Fruit fly (Drosophila melanogaster) whole organism, embryonic: ENCODE data around the gene RpS15Aa.

Experiments
- Bteb2 ChIP-seq: fragments of 200-800 bp; sonication (Bioruptor generic); optimal IDR thresholded peaks from 2 replicates; lab custom pipeline; 2016; ENCODE audit warnings: missing biosample characterization, missing genetic modification characterization
- CG1024 ChIP-seq: fragments of 200-800 bp; sonication (Bioruptor generic); IDR thresholded peaks from 2 replicates; pipeline ENCODE4 v1.3.6; 2022; ENCODE audit warnings: missing biosample characterization, missing genetic modification characterization
- CG10959 ChIP-seq: fragments of 200-800 bp; sonication (Bioruptor generic); IDR thresholded peaks from 2 replicates; pipeline ENCODE4 v1.3.6; 2022; ENCODE audit warnings: missing biosample characterization, missing genetic modification characterization
- CG10979 ChIP-seq: fragments of 200-800 bp; sonication (Bioruptor generic); optimal IDR thresholded peaks from 2 replicates; lab custom pipeline; 2018; ENCODE audit warnings: missing biosample characterization, mild to moderate bottlenecking, missing genetic modification characterization, moderate library complexity
- CG11560 ChIP-seq: fragments of 200-800 bp; sonication (Bioruptor generic); IDR thresholded peaks from 3 replicates; pipeline ENCODE4 v1.3.6; 2022; ENCODE audit warnings: missing biosample characterization, missing genetic modification characterization
- CG13296 ChIP-seq: fragments of 200-800 bp; sonication (Bioruptor generic); optimal IDR thresholded peaks from 3 replicates; lab custom pipeline; 2018; ENCODE audit warnings: missing biosample characterization, mild to moderate bottlenecking, missing genetic modification characterization
- CG13775 ChIP-seq: fragments of 200-800 bp; sonication (Bioruptor generic); optimal IDR thresholded peaks from 3 replicates; lab custom pipeline; 2017; ENCODE audit warnings: missing biosample characterization, mild to moderate bottlenecking, missing genetic modification characterization
- CG14050 ChIP-seq: fragments of 200-800 bp; sonication (Bioruptor generic); IDR thresholded peaks from 3 replicates; pipeline ENCODE4 v1.3.6; 2022; ENCODE audit warnings: missing biosample characterization, missing genetic modification characterization
- CG16863 ChIP-seq: fragments of 200-800 bp; sonication (Bioruptor generic); optimal IDR thresholded peaks from 3 replicates; lab custom pipeline; 2016; ENCODE audit warnings: missing biosample characterization, missing genetic modification characterization
- CG17359 ChIP-seq: fragments of 200-800 bp; sonication (Bioruptor generic); optimal IDR thresholded peaks from 3 replicates; lab custom pipeline; 2018; ENCODE audit warnings: missing biosample characterization, mild to moderate bottlenecking, missing genetic modification characterization, moderate library complexity
- CG17361 ChIP-seq: fragments of 200-800 bp; sonication (Bioruptor generic); IDR thresholded peaks from 3 replicates; pipeline ENCODE4 v1.3.6; 2022; ENCODE audit warnings: missing biosample characterization, missing genetic modification characterization
- CG18764 ChIP-seq: fragments of 200-800 bp; sonication (Bioruptor generic); optimal IDR thresholded peaks from 3 replicates; lab custom pipeline; 2016; ENCODE audit warnings: missing biosample characterization, missing genetic modification characterization
- CG2116 ChIP-seq: fragments of 200-800 bp; sonication (Bioruptor generic); optimal IDR thresholded peaks from 3 replicates; lab custom pipeline; 2018; ENCODE audit warnings: missing biosample characterization, mild to moderate bottlenecking, missing genetic modification characterization
- CG2712 ChIP-seq: fragments of 200-800 bp; optimal IDR thresholded peaks from 3 replicates; lab custom pipeline; 2019; ENCODE audit warnings: missing biosample characterization, mild to moderate bottlenecking, missing genetic modification characterization, moderate library complexity
- CG30020 ChIP-seq: fragments of 200-800 bp; optimal IDR thresholded peaks from 2 replicates; lab custom pipeline; 2019; ENCODE audit warnings: missing biosample characterization, mild to moderate bottlenecking, missing genetic modification characterization, moderate library complexity
- CG3838 ChIP-seq: fragments of 200-800 bp; sonication (Bioruptor generic); optimal IDR thresholded peaks from 3 replicates; lab custom pipeline; 2016; ENCODE audit warnings: missing biosample characterization, missing genetic modification characterization
- CG5953 ChIP-seq: fragments of 200-800 bp; sonication (Bioruptor generic); IDR thresholded peaks from 2 replicates; pipeline ENCODE4 v1.3.6; 2022; ENCODE audit warnings: missing biosample characterization, missing genetic modification characterization
- CG6254 ChIP-seq: fragments of 200-800 bp; sonication (Bioruptor generic); optimal IDR thresholded peaks from 3 replicates; lab custom pipeline; 2017; ENCODE audit warnings: mild to moderate bottlenecking, missing biosample characterization, missing genetic modification reagents, missing genetic modification characterization
- CG6689 ChIP-seq: fragments of 200-800 bp; sonication (Bioruptor generic); IDR thresholded peaks from 2 replicates; pipeline ENCODE4 v1.3.6; 2022; ENCODE audit warnings: missing biosample characterization, missing genetic modification characterization
- CG8281 ChIP-seq: fragments of 200-800 bp; sonication (Bioruptor generic); optimal IDR thresholded peaks from 2 replicates; lab custom pipeline; 2018; ENCODE audit warnings: missing biosample characterization, mild to moderate bottlenecking, missing genetic modification characterization, moderate library complexity
- CG8388 ChIP-seq: fragments of 200-800 bp; sonication (Bioruptor generic); optimal IDR thresholded peaks from 2 replicates; lab custom pipeline; 2019; ENCODE audit warnings: missing biosample characterization, mild to moderate bottlenecking, missing genetic modification characterization, moderate library complexity
- Doc3 ChIP-seq: fragments of 200-800 bp; sonication (Bioruptor generic); IDR thresholded peaks from 3 replicates; pipeline ENCODE4 v1.3.6; 2022; ENCODE audit warnings: missing biosample characterization, missing genetic modification characterization; ENCODE audit not compliant: partially characterized antibody
- ERR ChIP-seq: fragments of 200-800 bp; sonication (Bioruptor generic); optimal IDR thresholded peaks from 2 replicates; lab custom pipeline; 2016; ENCODE audit warnings: missing biosample characterization, missing genetic modification characterization
- Ets97D ChIP-seq: fragments of 200-800 bp; sonication (Bioruptor generic); optimal IDR thresholded peaks from 3 replicates; lab custom pipeline; 2016; ENCODE audit warnings: missing biosample characterization, missing genetic modification characterization
- HLH54F ChIP-seq: fragments of 200-800 bp; sonication (Bioruptor generic); optimal IDR thresholded peaks from 3 replicates; lab custom pipeline; 2016; ENCODE audit warnings: missing biosample characterization, missing genetic modification characterization
- MTF-1 ChIP-seq: fragments of 200-800 bp; sonication (Bioruptor generic); optimal IDR thresholded peaks from 2 replicates; lab custom pipeline; 2018; ENCODE audit warnings: missing biosample characterization, mild to moderate bottlenecking, missing genetic modification characterization, borderline replicate concordance
- Mes4 ChIP-seq: fragments of 200-800 bp; sonication (Bioruptor generic); optimal IDR thresholded peaks from 2 replicates; lab custom pipeline; 2016; ENCODE audit warnings: missing biosample characterization, missing genetic modification characterization
- NFAT ChIP-seq: fragments of 200-800 bp; sonication (Bioruptor generic); IDR thresholded peaks from 2 replicates; pipeline ENCODE4 v1.3.6; 2022; ENCODE audit warnings: missing biosample characterization, missing genetic modification characterization
- NfI ChIP-seq: fragments of 200-800 bp; sonication (Bioruptor generic); optimal IDR thresholded peaks from 3 replicates; lab custom pipeline; 2018; ENCODE audit warnings: missing biosample characterization, mild to moderate bottlenecking, missing genetic modification characterization, moderate library complexity
- Ptx1 ChIP-seq: fragments of 200-800 bp; sonication (Bioruptor generic); IDR thresholded peaks from 2 replicates; pipeline ENCODE4 v1.3.6; 2022; ENCODE audit warnings: missing biosample characterization, missing genetic modification characterization
- Rx ChIP-seq: fragments of 200-800 bp; sonication (Bioruptor generic); IDR thresholded peaks from 2 replicates; pipeline ENCODE4 v1.3.6; 2022; ENCODE audit warnings: missing biosample characterization, missing genetic modification characterization
- Spps ChIP-seq: fragments of 200-800 bp; sonication (Bioruptor generic); optimal IDR thresholded peaks from 2 replicates; lab custom pipeline; 2018; ENCODE audit warnings: missing biosample characterization, mild to moderate bottlenecking, missing genetic modification characterization
- Xrp1 ChIP-seq: fragments of 200-800 bp; sonication (Bioruptor generic); IDR thresholded peaks from 2 replicates; pipeline ENCODE4 v1.3.6; 2022; ENCODE audit warnings: missing biosample characterization, missing genetic modification characterization
- aop ChIP-seq: fragments of 200-800 bp; sonication (Bioruptor generic); IDR thresholded peaks from 2 replicates; pipeline ENCODE4 v1.3.6; 2022; ENCODE audit warnings: missing biosample characterization, missing genetic modification characterization
- ci ChIP-seq: fragments of 200-800 bp; sonication (Bioruptor generic); IDR thresholded peaks from 3 replicates; pipeline ENCODE4 v1.3.6; 2022; ENCODE audit warnings: missing biosample characterization, missing genetic modification characterization
- crc ChIP-seq: fragments of 200-800 bp; sonication (Bioruptor generic); optimal IDR thresholded peaks from 2 replicates; lab custom pipeline; 2016; ENCODE audit warnings: missing biosample characterization, missing genetic modification characterization
- dmrt11E ChIP-seq: fragments of 200-800 bp; sonication (Bioruptor generic); optimal IDR thresholded peaks from 3 replicates; lab custom pipeline; 2018; ENCODE audit warnings: missing biosample characterization, mild to moderate bottlenecking, missing genetic modification characterization, moderate library complexity
- dysf ChIP-seq: fragments of 200-800 bp; sonication (Bioruptor generic); IDR thresholded peaks from 3 replicates; pipeline ENCODE4 v1.3.6; 2022; ENCODE audit warnings: missing biosample characterization, missing genetic modification characterization
- eve ChIP-seq, 2 experiments: fragments of >200 bp; optimal IDR thresholded peaks; 2 replicates each; lab custom pipeline; 2017; ENCODE audit warnings: missing biosample characterization in 2 of 2, missing genetic modification characterization in 2 of 2
- hb ChIP-seq: fragments of 200-800 bp; sonication (Bioruptor generic); IDR thresholded peaks from 3 replicates; pipeline ENCODE4 v1.3.6; 2022; ENCODE audit warnings: missing biosample characterization, missing genetic modification characterization; ENCODE audit not compliant: partially characterized antibody
- ind ChIP-seq: fragments of 200-800 bp; sonication (Bioruptor generic); optimal IDR thresholded peaks from 3 replicates; lab custom pipeline; 2016; ENCODE audit warnings: missing biosample characterization, missing genetic modification characterization
- luna ChIP-seq: fragments of 200-800 bp; sonication (Bioruptor generic); optimal IDR thresholded peaks from 2 replicates; lab custom pipeline; 2016; ENCODE audit warnings: missing biosample characterization, missing genetic modification characterization
- nom ChIP-seq: fragments of 200-800 bp; sonication (Bioruptor generic); optimal IDR thresholded peaks from 2 replicates; lab custom pipeline; 2017; ENCODE audit warnings: missing biosample characterization, missing genetic modification characterization, mild to moderate bottlenecking, moderate library complexity, missing genetic modification reagents
- prd ChIP-seq, 3 experiments: fragments of >200 bp in 2 of 3; fragments of 200-800 bp in 1 of 3; sonication (Bioruptor generic) in 1 of 3; optimal IDR thresholded peaks in 2 of 3; IDR thresholded peaks in 1 of 3; 2 replicates in 2 of 3; 3 replicates in 1 of 3; pipeline versions ENCODE4 v1.3.6 to Lab custom; 2017 to 2022; ENCODE audit warnings: missing biosample characterization in 1 of 3, missing genetic modification characterization in 1 of 3
- pum ChIP-seq: fragments of 200-800 bp; sonication (Bioruptor generic); optimal IDR thresholded peaks from 2 replicates; lab custom pipeline; 2016; ENCODE audit warnings: missing biosample characterization, missing genetic modification characterization
- sens-2 ChIP-seq: fragments of 200-800 bp; sonication (Bioruptor generic); IDR thresholded peaks from 2 replicates; pipeline ENCODE4 v1.3.6; 2022; ENCODE audit warnings: missing biosample characterization, missing genetic modification characterization
- shn ChIP-seq: fragments of 200-800 bp; sonication (Bioruptor generic); optimal IDR thresholded peaks from 3 replicates; lab custom pipeline; 2016; ENCODE audit warnings: missing biosample characterization, missing genetic modification characterization
- slp2 ChIP-seq: fragments of 200-800 bp; sonication (Bioruptor generic); optimal IDR thresholded peaks from 2 replicates; lab custom pipeline; 2016; ENCODE audit warnings: missing biosample characterization, missing genetic modification characterization
- tgo ChIP-seq: fragments of 200-800 bp; sonication (Bioruptor generic); IDR thresholded peaks from 3 replicates; pipeline ENCODE4 v1.3.6; 2022; ENCODE audit warnings: missing biosample characterization, missing genetic modification characterization
- toy ChIP-seq: fragments of 200-800 bp; sonication (Bioruptor generic); IDR thresholded peaks from 2 replicates; pipeline ENCODE4 v1.3.6; 2022; ENCODE audit warnings: missing biosample characterization, missing genetic modification characterization
- vfl ChIP-seq: fragments of 200-800 bp; sonication (Bioruptor generic); optimal IDR thresholded peaks from 2 replicates; lab custom pipeline; 2016; ENCODE audit warnings: missing biosample characterization, missing genetic modification characterization

The RpS15Aa gene

dm6 chrX:13337454-13337853 is at the start of gene RpS15Aa (continued):
- peak; percentile 89 for TF ChIP-seq NfI (GFP tag; lab: Kevin White, UChicago)
- peak; percentile 64 for TF ChIP-seq CG14050 (GFP tag; lab: Robert Waterston, UW)
- TF ChIP-seq MTF-1 (GFP tag; lab: Kevin White, UChicago): peak; percentile 91
- peak; percentile 67 for TF ChIP-seq HLH54F (GFP tag; lab: Kevin White, UChicago)
- no peak for TF ChIP-seq eve (GFP tag; optimal IDR thresholded peaks at IDR 0.05; lab: Kevin White, UChicago)
- peak; percentile 38 for TF ChIP-seq pum
- no peak for TF ChIP-seq prd (optimal IDR thresholded peaks at IDR 0.05; lab: Kevin White, UChicago)
- peak; percentile 67 for TF ChIP-seq prd (GFP tag; IDR thresholded peaks at IDR 0.05; lab: Robert Waterston, UW)
- no peak for TF ChIP-seq Xrp1 (GFP tag; lab: Robert Waterston, UW)
- peak; percentile 76 for TF ChIP-seq CG1024 (GFP tag; lab: Robert Waterston, UW)
- no peak for TF ChIP-seq CG3838 (GFP tag; lab: Kevin White, UChicago)
- TF ChIP-seq toy: 0 out of 2 replicates have a peak, but pooled peaks have one; percentile 44
- peak; percentile 77 for TF ChIP-seq dysf (GFP tag; lab: Robert Waterston, UW)
- peak; percentile 68 for TF ChIP-seq CG2712 (tag; lab: Kevin White, UChicago)
- TF ChIP-seq CG8281: peak; percentile 15
- TF ChIP-seq hb (GFP tag; lab: Robert Waterston, UW): peak; percentile 51; the same call in 1 of the 3 replicates
- no peak for TF ChIP-seq vfl (GFP tag; lab: Kevin White, UChicago)
- TF ChIP-seq dmrt11E (tag; lab: Kevin White, UChicago): peak; percentile 41
- TF ChIP-seq Ptx1 (GFP tag; lab: Robert Waterston, UW): peak; percentile 68
- TF ChIP-seq CG11560 (tag; lab: Robert Waterston, UW): peak; percentile 75
- peak; percentile 78 for TF ChIP-seq Rx
- TF ChIP-seq crc: peak; percentile 56
- TF ChIP-seq CG6689: peak; percentile 63
- peak; percentile 99 for TF ChIP-seq Ets97D (GFP tag; lab: Kevin White, UChicago)
- peak; percentile 50 for TF ChIP-seq CG18764
- peak; percentile 79 for TF ChIP-seq CG13296
- peak; percentile 66 for TF ChIP-seq CG16863 (GFP tag; lab: Kevin White, UChicago)
- peak; percentile 86 for TF ChIP-seq nom
- peak; percentile 80 for TF ChIP-seq sens-2
- TF ChIP-seq shn: peak; percentile 65
- peak; percentile 62 for TF ChIP-seq CG2116
- no peak for TF ChIP-seq CG30020 (tag; lab: Kevin White, UChicago)
- TF ChIP-seq ERR (GFP tag; lab: Kevin White, UChicago): peak; percentile 37
- TF ChIP-seq Mes4 (GFP tag; lab: Kevin White, UChicago): peak; percentile 85
- TF ChIP-seq aop (GFP tag; lab: Robert Waterston, UW): 0 out of 2 replicates have a peak, but pooled peaks have one; percentile 36
- peak; percentile 59 for TF ChIP-seq CG17359 (tag; lab: Kevin White, UChicago)
- peak; percentile 76 for TF ChIP-seq luna (GFP tag; lab: Kevin White, UChicago)
- TF ChIP-seq CG10959 (GFP tag; lab: Robert Waterston, UW): peak; percentile 48; the same call in 1 of the 2 replicates
- peak; percentile 47 for TF ChIP-seq CG6254 (GFP tag; lab: Kevin White, UChicago)
- TF ChIP-seq ci (GFP tag; lab: Robert Waterston, UW): peak; percentile 96
- TF ChIP-seq Doc3 (GFP tag; lab: Robert Waterston, UW): no peak
- peak; percentile 77 for TF ChIP-seq slp2
- TF ChIP-seq CG10979 (tag; lab: Kevin White, UChicago): peak; percentile 50
- peak; percentile 23 for TF ChIP-seq Spps (tag; lab: Kevin White, UChicago)
- TF ChIP-seq CG13775 (GFP tag; lab: Kevin White, UChicago): peak; percentile 86
- TF ChIP-seq CG5953 (GFP tag; lab: Robert Waterston, UW): peak; percentile 55
- TF ChIP-seq CG17361 (GFP tag; lab: Robert Waterston, UW): peak; percentile 54; the same call in 1 of the 3 replicates
- peak; percentile 43 for TF ChIP-seq ind (GFP tag; lab: Kevin White, UChicago)
- peak; percentile 41 for TF ChIP-seq CG8388 (GFP tag; lab: Kevin White, UChicago)
- TF ChIP-seq Bteb2 (GFP tag; lab: Kevin White, UChicago): peak; percentile 0
- peak; percentile 66 for TF ChIP-seq tgo (GFP tag; lab: Robert Waterston, UW)
- peak; percentile 92 for TF ChIP-seq NFAT
